Worm (Caenorhabditis elegans) whole organism, midembryonic: Measurements from ENCODE around the gene arx-6.

ENCODE experiments used
- T22C8.4 ChIP-seq: fragments of 200-800 bp; sonication (Bioruptor generic); IDR thresholded peaks from 2 replicates; pipeline ENCODE4 v1.3.6; 2022; ENCODE audit warnings: missing genetic modification characterization, missing compliant biosample characterization
- cog-1 ChIP-seq: sonication (generic microtip); optimal IDR thresholded peaks from 2 replicates; lab custom pipeline; 2016; ENCODE audit warnings: missing genetic modification characterization, missing compliant biosample characterization
- flt-1 ChIP-seq: fragments of 200-800 bp; sonication (Bioruptor generic); IDR thresholded peaks from 2 replicates; pipeline ENCODE4 v1.3.6; 2022; ENCODE audit warnings: missing genetic modification characterization, missing compliant biosample characterization
- klf-2 ChIP-seq: fragments of 200-800 bp; sonication (Bioruptor generic); conservative IDR thresholded peaks from 2 replicates; pipeline ENCODE4 v1.3.6; 2022; ENCODE audit warnings: missing genetic modification reagents, missing genetic modification characterization, missing compliant biosample characterization
- med-1 ChIP-seq: sonication (generic microtip); optimal IDR thresholded peaks from 2 replicates; lab custom pipeline; 2017; ENCODE audit warnings: missing genetic modification characterization, mild to moderate bottlenecking, missing compliant biosample characterization, antibody characterized with exemption, missing genetic modification reagents; ENCODE audit not compliant: insufficient read depth
- ref-1 ChIP-seq: fragments of 200-800 bp; sonication (Bioruptor generic); conservative IDR thresholded peaks from 2 replicates; pipeline ENCODE4 v1.3.6; 2022; ENCODE audit warnings: missing genetic modification reagents, missing genetic modification characterization, missing compliant biosample characterization
- tab-1 ChIP-seq: fragments of 200-800 bp; sonication (Bioruptor generic); IDR thresholded peaks from 2 replicates; pipeline ENCODE4 v1.3.6; 2022; ENCODE audit warnings: missing genetic modification characterization, missing compliant biosample characterization
- ztf-23 ChIP-seq: fragments of 200-800 bp; sonication (Bioruptor generic); IDR thresholded peaks from 2 replicates; pipeline ENCODE4 v1.3.6; 2022; ENCODE audit warnings: missing genetic modification reagents, missing genetic modification characterization, missing compliant biosample characterization
- ztf-29 ChIP-seq: fragments of 200-800 bp; sonication (Bioruptor generic); IDR thresholded peaks from 2 replicates; pipeline ENCODE4 v1.3.6; 2022; ENCODE audit warnings: missing genetic modification reagents, missing genetic modification characterization, missing compliant biosample characterization

- no peak for TF ChIP-seq ztf-29
- no peak for TF ChIP-seq med-1 (GFP tag; lab: Kevin White, UChicago)
- no peak for TF ChIP-seq ztf-23
- no peak for TF ChIP-seq flt-1 (GFP tag; lab: Robert Waterston, UW)
- no peak for TF ChIP-seq klf-2 (GFP tag; lab: Robert Waterston, UW)
- TF ChIP-seq tab-1 (GFP tag; lab: Robert Waterston, UW): no peak
- no peak for TF ChIP-seq T22C8.4
- TF ChIP-seq cog-1 (tag; lab: Kevin White, UChicago): no peak
- TF ChIP-seq ref-1 (GFP tag; lab: Robert Waterston, UW): no peak
Measured at ce11 chrIII:4917077-4917476, 38.6 kb downstream of the arx-6 start, which contains the start of gene rars-1.
